Fruit fly (Drosophila melanogaster) whole organism, adult: ENCODE results near the gene abs.
A peak's percentile ranks its signal among the peaks of the same experiment; 100 is the strongest.

Source experiments
- CG11617 ChIP-seq: fragments of 200-800 bp; sonication (Bioruptor generic); optimal IDR thresholded peaks from 2 replicates; lab custom pipeline; 2017; ENCODE audit warnings: mild to moderate bottlenecking, missing biosample characterization, missing genetic modification reagents, missing genetic modification characterization
- CG12768 ChIP-seq: fragments of 200-800 bp; sonication (Bioruptor generic); optimal IDR thresholded peaks from 2 replicates; lab custom pipeline; 2017; ENCODE audit warnings: missing biosample characterization, missing genetic modification characterization, mild to moderate bottlenecking, moderate library complexity, missing genetic modification reagents
- CG14711 ChIP-seq: fragments of 200-800 bp; sonication (Bioruptor generic); optimal IDR thresholded peaks from 2 replicates; lab custom pipeline; 2018; ENCODE audit warnings: missing biosample characterization, mild to moderate bottlenecking, missing genetic modification characterization, moderate library complexity
- CG1620 ChIP-seq: fragments of 200-800 bp; sonication (Bioruptor generic); optimal IDR thresholded peaks from 2 replicates; lab custom pipeline; 2016; ENCODE audit warnings: missing biosample characterization, missing genetic modification characterization
- CG33017 ChIP-seq: fragments of 200-800 bp; sonication (Bioruptor generic); optimal IDR thresholded peaks from 2 replicates; lab custom pipeline; 2018; ENCODE audit warnings: missing biosample characterization, mild to moderate bottlenecking, missing genetic modification characterization, moderate library complexity
- CG5204 ChIP-seq: fragments of 200-800 bp; sonication (Bioruptor generic); optimal IDR thresholded peaks from 2 replicates; lab custom pipeline; 2016; ENCODE audit warnings: missing biosample characterization, missing genetic modification characterization
- CG7045 ChIP-seq: fragments of 200-800 bp; sonication (Bioruptor generic); optimal IDR thresholded peaks from 2 replicates; lab custom pipeline; 2017; ENCODE audit warnings: missing biosample characterization, mild to moderate bottlenecking, missing genetic modification characterization
- CG7101 ChIP-seq: fragments of 200-800 bp; sonication (Bioruptor generic); optimal IDR thresholded peaks from 2 replicates; lab custom pipeline; 2018; ENCODE audit warnings: missing biosample characterization, mild to moderate bottlenecking, missing genetic modification characterization, moderate library complexity
- Clk ChIP-seq: fragments of 200-800 bp; sonication (Bioruptor generic); optimal IDR thresholded peaks from 2 replicates; lab custom pipeline; 2017; ENCODE audit warnings: missing biosample characterization, missing genetic modification characterization
- Crg-1 ChIP-seq: fragments of 200-800 bp; sonication (Bioruptor generic); optimal IDR thresholded peaks from 2 replicates; lab custom pipeline; 2016; ENCODE audit warnings: missing biosample characterization, missing genetic modification characterization
- Hr96 ChIP-seq: fragments of 200-800 bp; sonication (Bioruptor generic); optimal IDR thresholded peaks from 2 replicates; lab custom pipeline; 2016; ENCODE audit warnings: missing biosample characterization, missing genetic modification characterization
- Mnt ChIP-seq: fragments of 200-800 bp; sonication (Bioruptor generic); optimal IDR thresholded peaks from 2 replicates; lab custom pipeline; 2016; ENCODE audit warnings: missing biosample characterization, mild to moderate bottlenecking, missing genetic modification characterization
- bab1 ChIP-seq: fragments of 200-800 bp; sonication (Bioruptor generic); optimal IDR thresholded peaks from 3 replicates; lab custom pipeline; 2019; ENCODE audit warnings: missing biosample characterization, mild to moderate bottlenecking, missing genetic modification characterization, moderate library complexity
- cic ChIP-seq: fragments of 200-800 bp; sonication (Bioruptor generic); optimal IDR thresholded peaks from 2 replicates; lab custom pipeline; 2017; ENCODE audit warnings: missing biosample characterization, mild to moderate bottlenecking, missing genetic modification characterization, moderate library complexity
- cnc ChIP-seq, 2 experiments: fragments of >200 bp; optimal IDR thresholded peaks; 2 replicates each; lab custom pipeline; 2017
- kay ChIP-seq: fragments of 200-800 bp; sonication (Bioruptor generic); peaks from one replicate; lab custom pipeline; 2016; ENCODE audit warnings: missing biosample characterization, missing genetic modification characterization, borderline replicate concordance
- ovo ChIP-seq: fragments of 200-800 bp; sonication (Bioruptor generic); optimal IDR thresholded peaks from 2 replicates; lab custom pipeline; 2016; ENCODE audit warnings: missing biosample characterization, missing genetic modification characterization
- pad ChIP-seq: fragments of 200-800 bp; sonication (Bioruptor generic); optimal IDR thresholded peaks from 3 replicates; lab custom pipeline; 2017; ENCODE audit warnings: missing biosample characterization, missing genetic modification characterization, mild to moderate bottlenecking, moderate library complexity, missing genetic modification reagents
- tj ChIP-seq: fragments of 200-800 bp; sonication (Bioruptor generic); optimal IDR thresholded peaks from 3 replicates; lab custom pipeline; 2017; ENCODE audit warnings: missing biosample characterization, mild to moderate bottlenecking, missing genetic modification characterization, moderate library complexity
- toe ChIP-seq: fragments of 200-800 bp; sonication (Bioruptor generic); optimal IDR thresholded peaks from 2 replicates; lab custom pipeline; 2016; ENCODE audit warnings: missing biosample characterization, missing genetic modification characterization

The abs gene

dm6 chr3R:4232139-4233017 lies 469 bp upstream of the abs start, which contains the start of gene CG14641:
TSS of gene CG14641 (minus strand) at chr3R:4232342.
- TF ChIP-seq kay (no peak), bab1 (GFP tag; lab: Kevin White, UChicago) (peak; percentile 36), CG5204 (GFP tag; lab: Kevin White, UChicago) (no peak), toe (peak; percentile 32), CG7101 (tag; lab: Kevin White, UChicago) (no peak), pad (GFP tag; lab: Kevin White, UChicago) (no peak)

dm6 chr3R:4234991-4235553 lies 2.2 kb downstream of the abs start, which contains the start of gene Gel:
TSS of gene Gel (plus strand) at chr3R:4235217.
- TF ChIP-seq CG1620 (GFP tag; lab: Kevin White, UChicago) (no peak), Mnt (GFP tag; lab: Kevin White, UChicago) (peak; percentile 15), Crg-1 (GFP tag; lab: Kevin White, UChicago) (no peak), cic (GFP tag; lab: Kevin White, UChicago) (peak; percentile 53), Hr96 (GFP tag; lab: Kevin White, UChicago) (no peak), tj (no peak), CG5204 (GFP tag; lab: Kevin White, UChicago) (no peak), kay (no peak), CG11617 (GFP tag; lab: Kevin White, UChicago) (no peak), Clk (no peak), CG14711 (tag; lab: Kevin White, UChicago) (no peak)

dm6 chr3R:4236534-4236933 lies 3.7 kb downstream of the abs start:
- no peak for TF ChIP-seq Clk
- no peak for TF ChIP-seq bab1 (GFP tag; lab: Kevin White, UChicago)
- TF ChIP-seq toe = no peak
- TF ChIP-seq CG1620 (GFP tag; lab: Kevin White, UChicago) = no peak
- no peak for TF ChIP-seq tj
- TF ChIP-seq Crg-1 (GFP tag; lab: Kevin White, UChicago) = no peak
- TF ChIP-seq cic (GFP tag; lab: Kevin White, UChicago) = peak; percentile 58
- TF ChIP-seq CG12768 (GFP tag; lab: Kevin White, UChicago) = peak; percentile 56
- no peak for TF ChIP-seq CG11617 (GFP tag; lab: Kevin White, UChicago)
- TF ChIP-seq CG7045 (GFP tag; lab: Kevin White, UChicago) = peak; percentile 10
- TF ChIP-seq pad (GFP tag; lab: Kevin White, UChicago) = no peak
- TF ChIP-seq Hr96 (GFP tag; lab: Kevin White, UChicago) = no peak
- TF ChIP-seq CG7101 (tag; lab: Kevin White, UChicago) = no peak
- TF ChIP-seq CG33017 = peak; percentile 22
- no peak for TF ChIP-seq CG5204 (GFP tag; lab: Kevin White, UChicago)
- TF ChIP-seq kay = no peak
- TF ChIP-seq Mnt (GFP tag; lab: Kevin White, UChicago) = peak; percentile 18
- TF ChIP-seq CG14711 (tag; lab: Kevin White, UChicago) = no peak
- TF ChIP-seq cnc (optimal IDR thresholded peaks at IDR 0.05; lab: Kevin White, UChicago) = no peak
- TF ChIP-seq ovo (GFP tag; lab: Kevin White, UChicago) = no peak

DNA sequence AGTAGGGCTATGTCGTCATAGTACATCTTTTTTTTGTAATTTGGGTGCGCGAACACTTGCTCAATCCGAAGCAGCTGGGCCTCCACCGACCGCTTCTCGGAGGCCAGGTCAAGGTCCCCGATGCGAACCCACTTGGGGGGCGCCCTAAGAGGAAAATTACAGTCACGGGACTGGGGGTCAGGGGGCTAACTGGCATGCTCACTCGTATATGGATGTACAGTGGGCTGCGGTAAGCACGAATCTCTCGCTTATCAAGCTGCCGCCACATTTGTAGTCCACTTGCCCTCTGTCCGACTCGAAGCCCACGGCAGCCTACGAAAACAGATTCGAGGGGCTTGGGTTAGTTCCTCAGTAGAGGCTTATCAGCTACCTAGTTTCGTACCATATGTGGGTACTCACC lies 8.9 kb downstream of the abs start:
- TF ChIP-seq tj = no peak
- TF ChIP-seq CG11617 (GFP tag; lab: Kevin White, UChicago) = no peak
- TF ChIP-seq CG7045 (GFP tag; lab: Kevin White, UChicago) = no peak
- no peak for TF ChIP-seq Mnt (GFP tag; lab: Kevin White, UChicago)
- no peak for TF ChIP-seq CG1620 (GFP tag; lab: Kevin White, UChicago)
- TF ChIP-seq cnc (optimal IDR thresholded peaks at IDR 0.05; lab: Kevin White, UChicago) = no peak
- TF ChIP-seq CG12768 (GFP tag; lab: Kevin White, UChicago) = no peak
- no peak for TF ChIP-seq pad (GFP tag; lab: Kevin White, UChicago)

DNA sequence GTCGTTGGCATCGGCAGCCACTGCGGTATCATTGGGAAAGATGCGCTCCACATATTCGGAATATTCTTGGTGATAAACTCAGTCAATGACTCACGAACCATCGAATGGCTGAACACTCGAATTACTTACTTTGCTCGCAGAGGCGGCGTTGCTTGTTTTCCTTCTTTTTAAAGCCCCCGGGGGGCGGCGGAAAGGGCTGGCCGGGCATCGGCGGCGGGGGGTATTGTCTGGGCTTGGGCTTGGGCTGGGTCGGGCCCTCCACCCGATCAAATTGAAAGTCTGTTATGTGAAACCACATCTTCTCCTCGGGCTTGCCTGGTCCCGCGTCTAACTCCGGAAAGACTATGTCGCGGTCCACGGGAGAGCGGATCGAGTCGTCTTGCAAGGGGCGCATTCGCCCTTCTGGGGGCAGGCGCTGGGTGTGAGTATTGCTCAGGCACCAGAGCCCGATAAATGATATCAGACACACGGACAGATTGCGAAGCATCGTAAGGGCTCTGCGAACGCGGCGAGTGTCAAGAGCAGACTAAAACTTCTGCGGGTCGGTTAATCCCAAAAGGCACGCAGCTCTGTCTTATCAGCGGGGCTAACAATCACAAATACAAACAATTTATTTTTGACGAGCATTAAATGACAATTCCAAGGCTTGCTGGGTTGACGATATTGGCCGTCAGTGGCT lies 9.5 kb downstream of the abs start, which contains the start of gene CG14642:
TSS of gene CG14642 (minus strand) at position 509 of the 679 bp plus-strand sequence.
- TF ChIP-seq Crg-1 (GFP tag; lab: Kevin White, UChicago) = no peak
- no peak for TF ChIP-seq Clk
- TF ChIP-seq bab1 (GFP tag; lab: Kevin White, UChicago) = no peak
- no peak for TF ChIP-seq CG7101 (tag; lab: Kevin White, UChicago)
- TF ChIP-seq CG7045 (GFP tag; lab: Kevin White, UChicago) = no peak
- no peak for TF ChIP-seq kay
- TF ChIP-seq CG33017 = no peak
- TF ChIP-seq CG12768 (GFP tag; lab: Kevin White, UChicago) = no peak
- TF ChIP-seq CG5204 (GFP tag; lab: Kevin White, UChicago) = no peak
- TF ChIP-seq toe = no peak
- TF ChIP-seq tj = no peak
- no peak for TF ChIP-seq CG14711 (tag; lab: Kevin White, UChicago)
